Worm (Caenorhabditis elegans) whole organism, young adult: ENCODE measurements around the gene aexr-3.

Experiments used
- B0261.1 ChIP-seq: sonication (generic microtip); optimal IDR thresholded peaks from 2 replicates; lab custom pipeline; 2016; ENCODE audit warnings: mild to moderate bottlenecking, missing genetic modification characterization, moderate library complexity, missing compliant biosample characterization
- D2030.7 ChIP-seq: fragments of 200-800 bp; sonication (Bioruptor generic); IDR thresholded peaks from 2 replicates; pipeline ENCODE4 v1.3.6; 2022; ENCODE audit warnings: missing genetic modification reagents, missing genetic modification characterization, missing compliant biosample characterization
- F57C9.4 ChIP-seq: sonication (generic microtip); optimal IDR thresholded peaks from 2 replicates; lab custom pipeline; 2017; ENCODE audit warnings: mild to moderate bottlenecking, missing genetic modification characterization, missing compliant biosample characterization
- Y67H2A.10 ChIP-seq: fragments of 200-800 bp; sonication (Bioruptor generic); conservative IDR thresholded peaks from 2 replicates; pipeline ENCODE4 v1.3.6; 2022; ENCODE audit warnings: missing genetic modification reagents, missing genetic modification characterization, missing compliant biosample characterization
- Y79H2A.3 ChIP-seq: fragments of 200-800 bp; sonication (Bioruptor generic); conservative IDR thresholded peaks from 2 replicates; pipeline ENCODE4 v1.3.6; 2022; ENCODE audit warnings: missing genetic modification reagents, missing genetic modification characterization, missing compliant biosample characterization
- aptf-2 ChIP-seq: fragments of 200-800 bp; sonication (Bioruptor generic); conservative IDR thresholded peaks from 2 replicates; pipeline ENCODE4 v1.3.6; 2022; ENCODE audit warnings: missing genetic modification reagents, missing genetic modification characterization, missing compliant biosample characterization
- ceh-40 ChIP-seq: fragments of 200-800 bp; sonication (Bioruptor generic); IDR thresholded peaks from 2 replicates; pipeline ENCODE4 v1.3.6; 2022; ENCODE audit warnings: missing genetic modification characterization, missing compliant biosample characterization
- chd-7 ChIP-seq: sonication (generic microtip); optimal IDR thresholded peaks from 2 replicates; lab custom pipeline; 2016; ENCODE audit warnings: mild to moderate bottlenecking, missing genetic modification characterization, moderate library complexity, missing compliant biosample characterization
- ets-4 ChIP-seq: fragments of 200-800 bp; sonication (Bioruptor generic); optimal IDR thresholded peaks from 2 replicates; lab custom pipeline; 2018; ENCODE audit warnings: mild to moderate bottlenecking, missing genetic modification characterization, missing compliant biosample characterization
- hlh-26 ChIP-seq: fragments of 200-800 bp; sonication (Bioruptor generic); conservative IDR thresholded peaks from 2 replicates; pipeline ENCODE4 v1.3.6; 2022; ENCODE audit warnings: missing genetic modification reagents, missing genetic modification characterization, missing compliant biosample characterization
- hmg-1.2 ChIP-seq: fragments of 200-800 bp; sonication (Bioruptor generic); IDR thresholded peaks from 2 replicates; pipeline ENCODE4 v1.3.6; 2022; ENCODE audit warnings: missing genetic modification reagents, missing genetic modification characterization, missing compliant biosample characterization
- nhr-80 ChIP-seq: sonication (generic microtip); optimal IDR thresholded peaks from 2 replicates; lab custom pipeline; 2016; ENCODE audit warnings: missing genetic modification characterization, missing compliant biosample characterization
- rpc-1 ChIP-seq, 2 experiments: fragments of 150-350 bp in 1 of 2; sonication (generic microtip) in 1 of 2; optimal IDR thresholded peaks; 2 replicates each; lab custom pipeline; 2014 to 2018; ENCODE audit warnings: missing biosample characterization in 1 of 2, missing genetic modification characterization in 1 of 2, missing genetic modification reagents in 1 of 2, missing genotype in 1 of 2

Gene aexr-3

ce11 chrX:8911077-8911476, 49.9 kb downstream of the aexr-3 start, which contains the start of gene cyn-8 (continued):
- no peak for TF ChIP-seq hlh-26 (GFP tag; lab: Robert Waterston, UW)
- TF ChIP-seq Y79H2A.3 (GFP tag; lab: Robert Waterston, UW): no peak
- TF ChIP-seq chd-7 (tag; lab: Kevin White, UChicago): no peak
- TF ChIP-seq ets-4 (GFP tag; lab: Kevin White, UChicago): no peak
- TF ChIP-seq ceh-40 (GFP tag; lab: Robert Waterston, UW): no peak
- no peak for TF ChIP-seq B0261.1 (tag; lab: Kevin White, UChicago)
- TF ChIP-seq nhr-80 (tag; lab: Kevin White, UChicago): peak; percentile 40
- TF ChIP-seq Y67H2A.10 (GFP tag; lab: Robert Waterston, UW): no peak
- TF ChIP-seq rpc-1 (optimal IDR thresholded peaks at IDR 0.05; lab: Kevin White, UChicago): no peak
- TF ChIP-seq rpc-1 (tag; optimal IDR thresholded peaks at IDR 0.05; lab: Kevin White, UChicago): no peak
- no peak for TF ChIP-seq D2030.7
- peak; percentile 21; the same call in 1 of the 2 replicates for TF ChIP-seq hmg-1.2 (GFP tag; lab: Robert Waterston, UW)
- TF ChIP-seq F57C9.4 (tag; lab: Kevin White, UChicago): no peak
- no peak for TF ChIP-seq aptf-2 (GFP tag; lab: Robert Waterston, UW)
